Worm (Caenorhabditis elegans) whole organism, L4/young adult: Measurements from ENCODE around the gene slc-28.2.

ENCODE experiments used
- W03F9.2 ChIP-seq: fragments of 150-350 bp; optimal IDR thresholded peaks from 2 replicates; lab custom pipeline; 2014; ENCODE audit warnings: missing biosample characterization, missing genetic modification characterization
- dao-5 ChIP-seq: sonication (generic microtip); optimal IDR thresholded peaks from 2 replicates; lab custom pipeline; 2016; ENCODE audit warnings: missing genotype, missing genetic modification characterization, moderate library complexity, missing compliant biosample characterization
- him-1 ChIP-seq: sonication (generic microtip); optimal IDR thresholded peaks from 2 replicates; lab custom pipeline; 2016; ENCODE audit warnings: missing genotype, missing genetic modification reagents, missing genetic modification characterization, missing compliant biosample characterization

DNA sequence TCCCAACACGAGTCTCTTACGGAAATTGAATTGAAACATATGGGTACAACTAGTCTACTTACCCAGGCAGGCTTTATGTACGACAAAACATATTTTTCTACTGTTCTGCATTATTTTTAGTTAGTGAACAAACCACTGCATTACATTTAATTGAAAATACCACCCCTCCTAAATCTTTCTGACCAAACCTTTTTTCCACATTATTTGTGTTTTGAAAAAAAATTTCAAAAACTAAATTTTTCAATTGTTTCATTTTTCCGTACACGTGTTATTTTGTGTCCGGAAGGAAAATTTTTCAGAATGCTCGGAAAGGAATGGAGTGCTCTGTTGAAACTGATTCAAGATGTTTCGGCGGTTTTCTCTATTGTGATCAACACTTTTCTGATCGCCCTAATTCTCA is 52.4 kb downstream of the slc-28.2 start, which contains the start of gene str-226:
- no peak for TF ChIP-seq W03F9.2 (tag; lab: Kevin White, UChicago)
- no peak for TF ChIP-seq him-1 (tag; lab: Kevin White, UChicago)
- no peak for TF ChIP-seq dao-5 (tag; lab: Kevin White, UChicago)
